Worm (Caenorhabditis elegans) whole organism, L4 larva: Measurements from ENCODE around the gene unc-52.

ENCODE experiments used
- D1046.2 ChIP-seq: fragments of 200-800 bp; sonication (Bioruptor generic); IDR thresholded peaks from 2 replicates; pipeline ENCODE4 v1.3.6; 2022; ENCODE audit warnings: missing genetic modification characterization, missing compliant biosample characterization
- F26F4.8 ChIP-seq: fragments of 200-800 bp; sonication (Bioruptor generic); conservative IDR thresholded peaks from 2 replicates; pipeline ENCODE4 v1.3.6; 2022; ENCODE audit warnings: missing genetic modification characterization, missing compliant biosample characterization
- R02D3.7 ChIP-seq: fragments of 150-350 bp; sonication (generic microtip); optimal IDR thresholded peaks from 3 replicates; lab custom pipeline; 2014; ENCODE audit warnings: missing biosample characterization, missing genetic modification characterization
- Y5F2A.4 ChIP-seq: fragments of 200-800 bp; sonication (Bioruptor generic); optimal IDR thresholded peaks from 2 replicates; lab custom pipeline; 2018; ENCODE audit warnings: mild to moderate bottlenecking, missing genetic modification characterization, missing compliant biosample characterization
- aha-1 ChIP-seq: fragments of 150-350 bp; peaks from one replicate; lab custom pipeline; 2014; ENCODE audit warnings: missing biosample characterization, missing genetic modification characterization
- ceh-20 ChIP-seq: fragments of 200-800 bp; sonication (Bioruptor generic); IDR thresholded peaks from 2 replicates; pipeline ENCODE4 v1.3.6; 2022; ENCODE audit warnings: missing genetic modification reagents, missing genetic modification characterization, missing compliant biosample characterization
- ceh-28 ChIP-seq: fragments of 150-350 bp; optimal IDR thresholded peaks from 2 replicates; lab custom pipeline; 2014; ENCODE audit warnings: missing biosample characterization, missing genetic modification reagents, missing genetic modification characterization
- ceh-32 ChIP-seq: sonication (generic microtip); optimal IDR thresholded peaks from 2 replicates; lab custom pipeline; 2016; ENCODE audit warnings: mild to moderate bottlenecking, missing genetic modification characterization, missing compliant biosample characterization; ENCODE audit not compliant: poor library complexity
- ceh-44 ChIP-seq: fragments of 200-800 bp; sonication (Bioruptor generic); IDR thresholded peaks from 2 replicates; pipeline ENCODE4 v1.3.6; 2022; ENCODE audit warnings: missing genetic modification reagents, missing genetic modification characterization, missing compliant biosample characterization
- ces-1 ChIP-seq: fragments of 150-350 bp; sonication (generic microtip); optimal IDR thresholded peaks from 4 replicates; lab custom pipeline; 2014; ENCODE audit warnings: missing biosample characterization, missing genetic modification reagents, missing genetic modification characterization
- daf-16 ChIP-seq, 3 experiments: sonication (generic microtip); optimal IDR thresholded peaks; 2 replicates each; lab custom pipeline; 2016 to 2017; ENCODE audit warnings: missing genetic modification characterization in 3 of 3, missing genetic modification reagents in 3 of 3, mild to moderate bottlenecking in 2 of 3, missing compliant biosample characterization in 2 of 3, missing biosample characterization in 1 of 3, moderate library complexity in 1 of 3
- daf-8 ChIP-seq: fragments of 200-800 bp; sonication (Bioruptor generic); IDR thresholded peaks from 2 replicates; pipeline ENCODE4 v1.3.6; 2022; ENCODE audit warnings: missing genetic modification characterization, missing compliant biosample characterization
- dmd-6 ChIP-seq: fragments of 200-800 bp; sonication (Bioruptor generic); IDR thresholded peaks from 2 replicates; pipeline ENCODE4 v1.3.6; 2022; ENCODE audit warnings: missing genetic modification reagents, missing genetic modification characterization, missing compliant biosample characterization
- dmd-9 ChIP-seq: fragments of 200-800 bp; sonication (Bioruptor generic); IDR thresholded peaks from 2 replicates; pipeline ENCODE4 v1.3.6; 2022; ENCODE audit warnings: missing genetic modification reagents, missing genetic modification characterization, missing compliant biosample characterization
- dpl-1 ChIP-seq: fragments of 150-350 bp; optimal IDR thresholded peaks from 2 replicates; lab custom pipeline; 2014; ENCODE audit warnings: missing biosample characterization, missing genetic modification reagents, missing genetic modification characterization
- egl-43 ChIP-seq: fragments of 200-800 bp; sonication (Bioruptor generic); IDR thresholded peaks from 2 replicates; pipeline ENCODE4 v1.3.6; 2022; ENCODE audit warnings: missing genetic modification reagents, missing genetic modification characterization, missing compliant biosample characterization
- fkh-10 ChIP-seq: fragments of 150-350 bp; optimal IDR thresholded peaks from 2 replicates; lab custom pipeline; 2014; ENCODE audit warnings: missing biosample characterization, missing genetic modification reagents, missing genetic modification characterization
- gei-8 ChIP-seq: fragments of 200-800 bp; sonication (Bioruptor generic); optimal IDR thresholded peaks from 2 replicates; lab custom pipeline; 2018; ENCODE audit warnings: mild to moderate bottlenecking, missing genetic modification characterization, missing compliant biosample characterization
- hlh-11 ChIP-seq: fragments of 200-800 bp; sonication (Bioruptor generic); optimal IDR thresholded peaks from 2 replicates; lab custom pipeline; 2018; ENCODE audit warnings: mild to moderate bottlenecking, missing genetic modification characterization, missing compliant biosample characterization
- hlh-30 ChIP-seq: sonication (generic microtip); optimal IDR thresholded peaks from 2 replicates; lab custom pipeline; 2017; ENCODE audit warnings: antibody characterized with exemption, mild to moderate bottlenecking, missing genetic modification characterization, missing compliant biosample characterization; ENCODE audit not compliant: insufficient read depth
- hmg-1.1 ChIP-seq: fragments of 200-800 bp; sonication (Bioruptor generic); IDR thresholded peaks from 2 replicates; pipeline ENCODE4 v1.3.6; 2022; ENCODE audit warnings: missing genetic modification reagents, missing genetic modification characterization, missing compliant biosample characterization
- lim-7 ChIP-seq: fragments of 200-800 bp; sonication (Bioruptor generic); IDR thresholded peaks from 2 replicates; pipeline ENCODE4 v1.3.6; 2022; ENCODE audit warnings: missing genetic modification characterization, missing compliant biosample characterization
- lin-13 ChIP-seq: fragments of 150-350 bp; optimal IDR thresholded peaks from 2 replicates; lab custom pipeline; 2014; ENCODE audit warnings: missing biosample characterization, missing genetic modification reagents, missing genetic modification characterization
- lin-15B ChIP-seq: fragments of 150-350 bp; sonication (generic microtip); optimal IDR thresholded peaks from 3 replicates; lab custom pipeline; 2014; ENCODE audit warnings: missing biosample characterization, missing genetic modification characterization
- lsy-2 ChIP-seq, 2 experiments: fragments of 150-350 bp in 1 of 2; sonication (generic microtip) in 1 of 2; optimal IDR thresholded peaks; 2 replicates each; lab custom pipeline; 2014 to 2017; ENCODE audit warnings: missing biosample characterization in 2 of 2, missing genetic modification characterization in 2 of 2
- madf-5 ChIP-seq, 2 experiments: fragments of 200-800 bp; sonication (Bioruptor generic); IDR thresholded peaks; 2 replicates each; pipeline ENCODE4 v1.3.6; 2022; ENCODE audit warnings: missing compliant biosample characterization in 2 of 2, missing genetic modification characterization in 2 of 2
- mdl-1 ChIP-seq, 2 experiments: fragments of 150-350 bp in 1 of 2; sonication (generic microtip) in 1 of 2; optimal IDR thresholded peaks; 2 replicates each; lab custom pipeline; 2014 to 2017; ENCODE audit warnings: missing biosample characterization in 2 of 2, missing genetic modification characterization in 2 of 2
- mep-1 ChIP-seq: fragments of 150-350 bp; sonication (generic microtip); optimal IDR thresholded peaks from 3 replicates; lab custom pipeline; 2014; ENCODE audit warnings: missing biosample characterization, missing genetic modification characterization
- mes-2 ChIP-seq: sonication (generic microtip); optimal IDR thresholded peaks from 2 replicates; lab custom pipeline; 2016; ENCODE audit warnings: missing genotype, mild to moderate bottlenecking, missing genetic modification characterization, missing compliant biosample characterization; ENCODE audit not compliant: poor library complexity, severe bottlenecking
- mxl-2 ChIP-seq: fragments of 200-800 bp; sonication (Bioruptor generic); conservative IDR thresholded peaks from 2 replicates; pipeline ENCODE4 v1.3.6; 2022; ENCODE audit warnings: missing genetic modification reagents, missing genetic modification characterization, missing compliant biosample characterization
- mxl-3 ChIP-seq: fragments of 200-800 bp; sonication (Bioruptor generic); optimal IDR thresholded peaks from 2 replicates; lab custom pipeline; 2018; ENCODE audit warnings: mild to moderate bottlenecking, missing genetic modification characterization, missing compliant biosample characterization
- nhr-10 ChIP-seq: fragments of 150-350 bp; optimal IDR thresholded peaks from 2 replicates; lab custom pipeline; 2014; ENCODE audit warnings: missing biosample characterization, missing genetic modification characterization
- nhr-11 ChIP-seq: fragments of 150-350 bp; optimal IDR thresholded peaks from 2 replicates; lab custom pipeline; 2014; ENCODE audit warnings: missing biosample characterization, missing genetic modification characterization
- nhr-28 ChIP-seq: fragments of 150-350 bp; optimal IDR thresholded peaks from 2 replicates; lab custom pipeline; 2014; ENCODE audit warnings: missing biosample characterization, missing genetic modification characterization
- nhr-42 ChIP-seq: fragments of 200-800 bp; sonication (Bioruptor generic); IDR thresholded peaks from 2 replicates; pipeline ENCODE4 v1.3.6; 2022; ENCODE audit warnings: missing genetic modification characterization, missing compliant biosample characterization
- nhr-6 ChIP-seq: fragments of 150-350 bp; optimal IDR thresholded peaks from 2 replicates; lab custom pipeline; 2014; ENCODE audit warnings: missing biosample characterization, missing genetic modification characterization
- pha-4 ChIP-seq, 2 experiments: fragments of 150-350 bp in 1 of 2; fragments of 200-800 bp in 1 of 2; sonication (Bioruptor generic) in 1 of 2; IDR thresholded peaks in 1 of 2; optimal IDR thresholded peaks in 1 of 2; 2 replicates each; pipeline versions ENCODE4 v1.3.6 to Lab custom; 2014 to 2022; ENCODE audit warnings: missing genetic modification characterization in 2 of 2, missing genetic modification reagents in 2 of 2, missing biosample characterization in 1 of 2, missing compliant biosample characterization in 1 of 2
- php-3 ChIP-seq: fragments of 200-800 bp; sonication (Bioruptor generic); IDR thresholded peaks from 2 replicates; pipeline ENCODE4 v1.3.6; 2022; ENCODE audit warnings: missing genetic modification reagents, missing genetic modification characterization, missing compliant biosample characterization
- pqm-1 ChIP-seq: sonication (generic microtip); optimal IDR thresholded peaks from 2 replicates; lab custom pipeline; 2017; ENCODE audit warnings: missing biosample characterization, missing genetic modification characterization
- rbr-2 ChIP-seq: sonication (generic microtip); optimal IDR thresholded peaks from 2 replicates; lab custom pipeline; 2016; ENCODE audit warnings: missing genotype, missing genetic modification characterization, missing compliant biosample characterization
- snpc-1.2 ChIP-seq: fragments of 200-800 bp; sonication (Bioruptor generic); IDR thresholded peaks from 2 replicates; pipeline ENCODE4 v1.3.6; 2022; ENCODE audit warnings: missing genetic modification reagents, missing genetic modification characterization, missing compliant biosample characterization
- spr-1 ChIP-seq: sonication (generic microtip); optimal IDR thresholded peaks from 2 replicates; lab custom pipeline; 2016; ENCODE audit warnings: mild to moderate bottlenecking, missing genetic modification characterization, missing compliant biosample characterization
- tra-1 ChIP-seq: fragments of 200-800 bp; sonication (Bioruptor generic); IDR thresholded peaks from 2 replicates; pipeline ENCODE4 v1.3.6; 2022; ENCODE audit warnings: missing genetic modification reagents, missing genetic modification characterization, missing compliant biosample characterization
- unc-62 ChIP-seq, 3 experiments: fragments of 150-350 bp in 1 of 3; sonication (generic microtip); optimal IDR thresholded peaks in 2 of 3; peaks in 1 of 3; 1 replicate in 1 of 3; 2 replicates in 2 of 3; lab custom pipeline; 2014 to 2017; ENCODE audit warnings: missing biosample characterization in 3 of 3, missing genetic modification characterization in 3 of 3, missing genetic modification reagents in 3 of 3, missing genotype in 1 of 3
- zfp-3 ChIP-seq: fragments of 200-800 bp; sonication (Bioruptor generic); conservative IDR thresholded peaks from 2 replicates; pipeline ENCODE4 v1.3.6; 2022; ENCODE audit warnings: missing genetic modification reagents, missing genetic modification characterization, missing compliant biosample characterization
- zip-2 ChIP-seq: fragments of 150-350 bp; optimal IDR thresholded peaks from 2 replicates; lab custom pipeline; 2014; ENCODE audit warnings: missing biosample characterization, missing genetic modification characterization
- ztf-11 ChIP-seq: fragments of 150-350 bp; optimal IDR thresholded peaks from 2 replicates; lab custom pipeline; 2014; ENCODE audit warnings: missing biosample characterization, missing genetic modification characterization

The unc-52 gene

DNA sequence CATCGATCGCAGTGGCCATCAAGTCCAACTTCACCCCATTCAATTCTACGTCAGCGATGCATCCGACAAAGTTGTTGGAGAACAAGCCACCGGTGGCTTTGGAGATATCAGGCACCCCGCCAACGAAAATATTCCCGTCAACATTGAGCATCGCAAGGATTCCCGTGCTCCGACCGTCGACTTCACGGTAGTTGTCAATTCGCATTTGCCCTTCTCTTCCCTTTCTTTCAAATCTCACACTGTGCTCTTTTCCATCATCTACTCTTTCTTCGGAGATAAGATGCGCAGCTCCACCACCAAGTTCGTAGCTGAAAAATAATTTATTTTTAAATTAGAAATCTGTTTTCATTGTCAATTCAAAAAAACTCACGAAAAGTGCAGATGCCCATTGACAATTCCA is 36.7 kb downstream of the unc-52 start:
- TF ChIP-seq nhr-11 (tag; lab: Kevin White, UChicago) (no peak), dmd-9 (GFP tag; lab: Robert Waterston, UW) (no peak), mxl-2 (GFP tag; lab: Robert Waterston, UW) (no peak), unc-62 (GFP tag; optimal IDR thresholded peaks at IDR 0.05 in 1 of 2; lab: Kevin White, UChicago) (peak in 1 of 2 experiments; percentile 58), unc-62 (tag; optimal IDR thresholded peaks at IDR 0.05; lab: Kevin White, UChicago) (no peak), ceh-28 (tag; lab: Kevin White, UChicago) (no peak), egl-43 (GFP tag; lab: Robert Waterston, UW) (no peak), gei-8 (GFP tag; lab: Kevin White, UChicago) (no peak)

ce11 chrII:14645290-14645689 is 39.0 kb downstream of the unc-52 start:
- TF ChIP-seq hlh-11 (tag; lab: Kevin White, UChicago) (peak; percentile 69), mep-1 (tag; lab: Kevin White, UChicago) (peak; percentile 24), aha-1 (tag; lab: Kevin White, UChicago) (peak; percentile 1), mdl-1 (tag; optimal IDR thresholded peaks at IDR 0.05; lab: Kevin White, UChicago) (peak in 1 of 2 experiments; percentile 54), mxl-3 (GFP tag; lab: Kevin White, UChicago) (peak; percentile 36), daf-8 (GFP tag; lab: Robert Waterston, UW) (no peak), daf-16 (GFP tag; optimal IDR thresholded peaks at IDR 0.05; lab: Kevin White, UChicago) (peak in 1 of 2 experiments; percentile 91), daf-16 (tag; optimal IDR thresholded peaks at IDR 0.05; lab: Kevin White, UChicago) (no peak), nhr-6 (no peak), zip-2 (no peak), snpc-1.2 (no peak), lin-15B (no peak), hlh-30 (tag; lab: Kevin White, UChicago) (peak; percentile 8), dpl-1 (GFP tag; lab: Kevin White, UChicago) (no peak), nhr-28 (peak; percentile 8), nhr-10 (no peak), ceh-20 (GFP tag; lab: Robert Waterston, UW) (peak; percentile 78), ztf-11 (tag; lab: Kevin White, UChicago) (no peak), madf-5 (GFP tag; IDR thresholded peaks at IDR 0.05; lab: Robert Waterston, UW) (no peak), lim-7 (no peak), F26F4.8 (no peak), fkh-10 (no peak), hmg-1.1 (GFP tag; lab: Robert Waterston, UW) (peak; percentile 73), pqm-1 (no peak), rbr-2 (tag; lab: Kevin White, UChicago) (peak; percentile 50), nhr-42 (GFP tag; lab: Robert Waterston, UW) (no peak), D1046.2 (no peak), lsy-2 (tag; optimal IDR thresholded peaks at IDR 0.05; lab: Kevin White, UChicago) (peak in 1 of 2 experiments; percentile 52), spr-1 (tag; lab: Kevin White, UChicago) (no peak), R02D3.7 (no peak), zfp-3 (GFP tag; lab: Robert Waterston, UW) (no peak), tra-1 (0 out of 2 replicates have a peak, but pooled peaks have one; percentile 25), ces-1 (GFP tag; lab: Kevin White, UChicago) (no peak), unc-62 (GFP tag; optimal IDR thresholded peaks at IDR 0.05 in 1 of 2; lab: Kevin White, UChicago) (peak in 1 of 2 experiments; percentile 75), unc-62 (tag; optimal IDR thresholded peaks at IDR 0.05; lab: Kevin White, UChicago) (no peak), Y5F2A.4 (GFP tag; lab: Kevin White, UChicago) (no peak), ceh-44 (GFP tag; lab: Robert Waterston, UW) (no peak), lin-13 (GFP tag; lab: Kevin White, UChicago) (no peak), pha-4 (GFP tag; IDR thresholded peaks at IDR 0.05; lab: Robert Waterston, UW) (no peak), pha-4 (tag; optimal IDR thresholded peaks at IDR 0.05; lab: Kevin White, UChicago) (no peak), php-3 (GFP tag; lab: Robert Waterston, UW) (no peak), ceh-32 (no peak), nhr-11 (tag; lab: Kevin White, UChicago) (peak; percentile 59), mes-2 (tag; lab: Kevin White, UChicago) (peak; percentile 43), dmd-6 (GFP tag; lab: Robert Waterston, UW) (no peak; the same call in 1 of the 2 replicates)
